Worm (Caenorhabditis elegans) whole organism, L1 larva: ENCODE measurements around the gene C44C10.10.

Source experiments
- blmp-1 ChIP-seq: fragments of 150-350 bp; optimal IDR thresholded peaks from 2 replicates; lab custom pipeline; 2014; ENCODE audit warnings: missing biosample characterization, missing genetic modification characterization
- ceh-82 ChIP-seq, 3 experiments: fragments of 150-350 bp in 1 of 3; sonication (generic microtip) in 2 of 3; optimal IDR thresholded peaks; 2 replicates each; lab custom pipeline; 2014 to 2017; ENCODE audit warnings: missing biosample characterization in 3 of 3, missing genetic modification characterization in 3 of 3
- mdl-1 ChIP-seq, 2 experiments: fragments of 150-350 bp; optimal IDR thresholded peaks; 2 replicates each; lab custom pipeline; 2014 to 2017; ENCODE audit warnings: missing biosample characterization in 2 of 2, missing genetic modification characterization in 2 of 2, inconsistent platforms in 1 of 2
- nhr-77 ChIP-seq: fragments of 150-350 bp; optimal IDR thresholded peaks from 2 replicates; lab custom pipeline; 2014; ENCODE audit warnings: missing biosample characterization, missing genetic modification characterization
- skn-1 ChIP-seq: fragments of 150-350 bp; optimal IDR thresholded peaks from 2 replicates; lab custom pipeline; 2014; ENCODE audit warnings: missing biosample characterization, missing genetic modification characterization
- snu-23 ChIP-seq: sonication (generic microtip); optimal IDR thresholded peaks from 2 replicates; lab custom pipeline; 2016; ENCODE audit warnings: missing genetic modification characterization, missing compliant biosample characterization
- tbx-2 ChIP-seq: sonication (generic microtip); optimal IDR thresholded peaks from 2 replicates; lab custom pipeline; 2016; ENCODE audit warnings: missing genetic modification characterization, missing compliant biosample characterization
- unc-62 ChIP-seq: fragments of 150-350 bp; optimal IDR thresholded peaks from 2 replicates; lab custom pipeline; 2014; ENCODE audit warnings: missing biosample characterization, missing genetic modification reagents, missing genetic modification characterization

DNA sequence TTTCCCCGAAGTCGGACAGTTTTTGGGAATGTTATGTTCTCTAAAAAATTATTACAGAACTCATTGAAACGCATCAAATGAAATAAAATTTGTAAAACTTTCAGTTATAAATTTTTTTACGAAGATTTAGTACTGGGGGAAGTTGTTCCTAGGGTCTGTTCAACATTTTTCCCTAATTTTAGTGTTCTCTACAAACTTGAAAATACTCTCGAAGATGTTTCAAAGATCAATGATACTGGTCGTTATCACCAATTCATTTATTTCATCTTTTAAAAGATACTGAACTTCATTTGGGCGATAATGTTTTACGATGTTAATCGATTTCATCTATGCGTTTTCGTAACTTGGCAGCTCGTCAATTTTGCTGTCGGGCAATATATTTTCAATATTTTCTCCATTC is 12.1 kb downstream of the C44C10.10 start, which contains the start of gene C44C10.3:
- TF ChIP-seq mdl-1 (tag; optimal IDR thresholded peaks at IDR 0.05; lab: Kevin White, UChicago) (no peak), tbx-2 (tag; lab: Kevin White, UChicago) (no peak), snu-23 (GFP tag; lab: Kevin White, UChicago) (no peak), unc-62 (GFP tag; lab: Kevin White, UChicago) (no peak), ceh-82 (tag; optimal IDR thresholded peaks at IDR 0.05; lab: Kevin White, UChicago) (no peak), nhr-77 (no peak), blmp-1 (tag; lab: Kevin White, UChicago) (no peak), skn-1 (tag; lab: Kevin White, UChicago) (no peak)
